Worm (Caenorhabditis elegans): ENCODE measurements around the gene T23C6.4.
A peak's percentile ranks its signal among the peaks of the same experiment; 100 is the strongest.

The T23C6.4 gene

DNA sequence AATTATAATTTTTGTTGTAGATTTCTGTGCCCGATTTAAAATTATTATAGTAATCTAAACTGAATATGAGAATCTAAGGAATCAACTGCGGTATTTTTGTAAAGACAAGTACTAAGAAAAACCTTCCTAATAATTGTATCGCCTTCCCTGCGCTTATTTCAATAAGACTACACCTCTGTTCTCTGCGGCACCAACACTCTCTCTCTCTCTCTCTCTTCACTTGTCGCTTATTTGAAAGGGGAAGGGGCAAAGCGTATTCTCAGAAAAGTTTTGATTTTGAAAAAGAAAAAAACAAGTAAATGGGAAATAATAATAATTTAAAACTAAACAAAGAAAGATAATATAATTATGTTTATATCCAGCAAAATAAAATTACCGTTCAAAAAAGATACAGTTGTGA lies 31.5 kb upstream of the T23C6.4 start:
- TF ChIP-seq lim-6 (tag; optimal IDR thresholded peaks at IDR 0.05): no peak
- TF ChIP-seq syd-9 (tag; optimal IDR thresholded peaks at IDR 0.05): no peak
- TF ChIP-seq ceh-30 (tag; optimal IDR thresholded peaks at IDR 0.05): no peak
- no peak for TF ChIP-seq ama-1 (optimal IDR thresholded peaks at IDR 0.05)
- peak; percentile 45 for TF ChIP-seq ttx-3 (tag; optimal IDR thresholded peaks at IDR 0.05)
- TF ChIP-seq ztf-16 (tag; optimal IDR thresholded peaks at IDR 0.05): peak; percentile 32
- peak; percentile 5 for TF ChIP-seq gmeb-2 (tag; optimal IDR thresholded peaks at IDR 0.05)
- peak; percentile 98 for TF ChIP-seq sdc-2 (tag; optimal IDR thresholded peaks at IDR 0.05)
- no peak for TF ChIP-seq ceh-34 (tag; optimal IDR thresholded peaks at IDR 0.05)
- TF ChIP-seq fkh-6 (tag; optimal IDR thresholded peaks at IDR 0.05): no peak
- TF ChIP-seq pha-4 (tag; optimal IDR thresholded peaks at IDR 0.05): no peak
- TF ChIP-seq tbx-2 (tag; optimal IDR thresholded peaks at IDR 0.05): peak; percentile 50
- TF ChIP-seq ceh-18 (tag; optimal IDR thresholded peaks at IDR 0.05): no peak
- TF ChIP-seq hlh-8 (tag; optimal IDR thresholded peaks at IDR 0.05): no peak
- TF ChIP-seq T23F11.4 (GFP tag; optimal IDR thresholded peaks at IDR 0.05): no peak
- TF ChIP-seq ets-4 (tag; optimal IDR thresholded peaks at IDR 0.05): no peak
- TF ChIP-seq pha-2 (tag; optimal IDR thresholded peaks at IDR 0.05): no peak
- TF ChIP-seq pax-1 (tag; optimal IDR thresholded peaks at IDR 0.05): peak; percentile 22
- no peak for TF ChIP-seq hlh-15 (tag; optimal IDR thresholded peaks at IDR 0.05)
- peak; percentile 10 for TF ChIP-seq odd-2 (tag; optimal IDR thresholded peaks at IDR 0.05)
- peak; percentile 68 for TF ChIP-seq nfya-1 (tag; optimal IDR thresholded peaks at IDR 0.05)
- no peak for TF ChIP-seq lin-11 (tag; optimal IDR thresholded peaks at IDR 0.05)
- TF ChIP-seq elt-2 (tag; optimal IDR thresholded peaks at IDR 0.05): peak; percentile 64
- no peak for TF ChIP-seq ref-2 (tag; optimal IDR thresholded peaks at IDR 0.05)
- TF ChIP-seq hlh-30 (tag; optimal IDR thresholded peaks at IDR 0.05; ENCODE audit: insufficient read depth): no peak
- TF ChIP-seq npax-4 (tag; optimal IDR thresholded peaks at IDR 0.05): no peak
- no peak for TF ChIP-seq K09A11.1 (tag; optimal IDR thresholded peaks at IDR 0.05; ENCODE audit: insufficient read depth)

DNA sequence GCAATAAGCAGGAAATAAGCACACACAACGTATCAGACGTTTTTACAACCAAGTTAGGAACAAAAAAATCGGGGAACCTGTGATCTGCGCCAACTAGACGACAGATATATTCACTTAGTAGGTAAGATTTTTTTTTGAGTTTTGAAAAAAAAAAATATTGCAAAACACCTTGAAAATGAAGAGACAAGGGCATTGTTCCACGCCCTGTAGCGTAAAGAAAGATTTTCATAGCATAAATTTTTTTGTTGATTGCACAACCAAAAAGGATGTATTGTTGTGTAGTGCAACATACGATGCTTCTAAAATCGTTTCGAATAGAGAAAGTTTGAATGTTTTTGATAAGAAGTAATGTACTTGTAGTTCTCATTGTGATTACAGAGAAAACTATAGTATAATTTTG lies 30.4 kb upstream of the T23C6.4 start:
- TF ChIP-seq lin-11 (tag; optimal IDR thresholded peaks at IDR 0.05) (no peak), K09A11.1 (tag; optimal IDR thresholded peaks at IDR 0.05; ENCODE audit: insufficient read depth) (no peak), rnt-1 (tag; optimal IDR thresholded peaks at IDR 0.05) (no peak), sdc-2 (tag; optimal IDR thresholded peaks at IDR 0.05) (no peak), ceh-18 (tag; optimal IDR thresholded peaks at IDR 0.05) (no peak), eyg-1 (tag; optimal IDR thresholded peaks at IDR 0.05) (no peak), ama-1 (optimal IDR thresholded peaks at IDR 0.05) (no peak), ceh-2 (tag; optimal IDR thresholded peaks at IDR 0.05) (no peak), hlh-30 (tag; optimal IDR thresholded peaks at IDR 0.05; ENCODE audit: insufficient read depth) (no peak)

DNA sequence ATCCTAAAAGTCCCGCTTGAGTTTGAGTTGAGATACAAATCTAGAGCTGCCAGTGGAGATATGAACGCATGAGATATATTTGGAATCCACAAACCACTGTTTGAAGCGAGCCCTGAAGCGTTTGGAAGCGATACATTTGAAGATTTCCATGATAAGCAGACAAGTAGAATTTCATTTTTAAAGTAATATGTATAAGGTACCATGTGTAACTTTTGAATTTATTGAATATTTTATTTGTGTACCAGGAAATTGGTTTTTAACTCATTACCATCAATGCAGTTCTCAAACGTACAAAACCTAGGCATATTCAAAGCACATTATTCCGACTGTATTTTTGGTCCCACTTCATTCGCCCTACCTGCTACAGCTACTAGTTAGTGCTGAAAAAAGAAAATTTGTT lies 28.5 kb upstream of the T23C6.4 start, which contains the start of gene B0302.2:
Gene B0302.2, plus strand, starts transcription at position 301 of the 400 bp plus-strand sequence.
- TF ChIP-seq ceh-19 (GFP tag; optimal IDR thresholded peaks at IDR 0.05) (no peak), F13H6.1 (tag; optimal IDR thresholded peaks at IDR 0.05) (no peak), ceh-48 (tag; optimal IDR thresholded peaks at IDR 0.05) (no peak), K02D7.2 (tag; optimal IDR thresholded peaks at IDR 0.05) (no peak), ceh-31 (tag; optimal IDR thresholded peaks at IDR 0.05) (no peak), tbx-7 (tag; optimal IDR thresholded peaks at IDR 0.05) (no peak), ets-4 (tag; optimal IDR thresholded peaks at IDR 0.05) (no peak), gmeb-2 (tag; optimal IDR thresholded peaks at IDR 0.05) (no peak), pax-1 (tag; optimal IDR thresholded peaks at IDR 0.05) (no peak), hlh-13 (GFP tag; optimal IDR thresholded peaks at IDR 0.05) (no peak), pha-2 (tag; optimal IDR thresholded peaks at IDR 0.05) (no peak), hlh-6 (tag; optimal IDR thresholded peaks at IDR 0.05) (no peak), nhr-11 (tag; optimal IDR thresholded peaks at IDR 0.05) (no peak), hlh-8 (tag; optimal IDR thresholded peaks at IDR 0.05) (no peak), ceh-18 (tag; optimal IDR thresholded peaks at IDR 0.05) (no peak), ztf-16 (tag; optimal IDR thresholded peaks at IDR 0.05) (no peak), dve-1 (tag; optimal IDR thresholded peaks at IDR 0.05) (no peak), Y22D7AL.16 (tag; optimal IDR thresholded peaks at IDR 0.05) (no peak)

All from whole organism, late embryonic.